Worm (Caenorhabditis elegans): Measurements from ENCODE around the gene fbxc-18.

The fbxc-18 gene

DNA sequence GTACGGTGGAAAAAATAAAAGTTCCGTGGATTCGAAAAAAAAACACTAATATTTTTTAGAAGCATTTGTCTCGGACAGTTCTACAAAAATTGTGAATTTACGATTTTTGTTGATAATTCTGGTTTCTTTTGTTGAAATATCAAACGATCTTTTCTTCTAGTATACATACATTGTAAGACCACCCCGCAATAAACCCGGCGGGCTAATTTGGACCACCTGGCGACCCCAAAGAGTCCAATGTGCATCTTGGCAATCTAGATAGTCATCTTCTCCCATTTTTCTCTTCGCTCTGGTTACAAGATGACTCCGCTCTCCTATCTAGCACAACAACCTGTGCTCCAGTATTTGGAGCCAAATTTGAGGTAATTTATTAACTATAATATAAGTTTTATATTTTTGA is 51.1 kb downstream of the fbxc-18 start, which contains the start of gene fbxc-29:
Gene fbxc-29 (plus strand): TSS at position 301 of the 400 bp plus-strand sequence.
- no peak for TF ChIP-seq fkh-4 (tag; optimal IDR thresholded peaks at IDR 0.05; ENCODE audit: borderline replicate concordance)
- TF ChIP-seq fkh-8 (tag; optimal IDR thresholded peaks at IDR 0.05), result no peak
- TF ChIP-seq dsc-1 (tag; optimal IDR thresholded peaks at IDR 0.05), result peak; percentile 17
- no peak for TF ChIP-seq ama-1 (optimal IDR thresholded peaks at IDR 0.05)
